Fruit fly (Drosophila melanogaster): ENCODE data around the gene AdamTS-B.

AdamTS-B gene

DNA sequence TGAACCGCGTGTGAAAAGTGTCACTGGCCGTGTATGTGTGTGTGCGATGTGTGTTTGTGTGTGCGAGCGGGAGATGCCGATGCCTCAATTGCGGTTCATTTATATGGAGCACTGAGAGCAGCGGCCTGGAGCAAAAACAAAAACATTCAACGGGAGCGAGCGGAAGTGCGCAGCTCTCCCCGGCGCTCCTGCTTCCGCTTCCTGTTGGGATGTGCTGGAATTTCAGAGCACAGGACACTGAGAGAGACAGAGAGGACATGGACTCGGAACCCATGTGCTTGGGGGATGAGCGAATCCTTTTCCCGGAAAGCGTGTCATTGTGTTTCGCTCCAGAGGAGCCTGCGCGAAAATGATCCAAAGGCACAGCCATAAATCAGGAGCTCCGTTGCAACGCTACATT, 34.1 kb upstream of the AdamTS-B start (continued):
- TF ChIP-seq hkb (optimal IDR thresholded peaks at IDR 0.05) (no peak), hkb (GFP tag; IDR thresholded peaks at IDR 0.05) (no peak), HmgD (GFP tag; optimal IDR thresholded peaks at IDR 0.05) (no peak), Ravus (GFP tag; IDR thresholded peaks at IDR 0.05) (no peak), CG17359 (tag; optimal IDR thresholded peaks at IDR 0.05) (peak; percentile 9), Dek (tag; optimal IDR thresholded peaks at IDR 0.05) (no peak), br (optimal IDR thresholded peaks at IDR 0.05) (no peak), CG17385 (GFP tag; optimal IDR thresholded peaks at IDR 0.05) (peak; percentile 41), kni (GFP tag; optimal IDR thresholded peaks at IDR 0.05) (peak; percentile 13), slou (GFP tag; optimal IDR thresholded peaks at IDR 0.05) (no peak), HLHmδ (GFP tag; optimal IDR thresholded peaks at IDR 0.05) (no peak), CG17912 (GFP tag; optimal IDR thresholded peaks at IDR 0.05) (no peak), Abd-B (GFP tag; optimal IDR thresholded peaks at IDR 0.05) (no peak), CTCF (GFP tag; optimal IDR thresholded peaks at IDR 0.05) (no peak), mam (GFP tag; optimal IDR thresholded peaks at IDR 0.05) (no peak), Lim3 (GFP tag; IDR thresholded peaks at IDR 0.05) (no peak), CG11398 (GFP tag; optimal IDR thresholded peaks at IDR 0.05) (no peak), sug (tag; optimal IDR thresholded peaks at IDR 0.05) (no peak), CG2202 (tag; optimal IDR thresholded peaks at IDR 0.05) (no peak), CG3065 (GFP tag; optimal IDR thresholded peaks at IDR 0.05) (no peak), Dip2 (GFP tag; IDR thresholded peaks at IDR 0.05) (no peak), Hey (tag; optimal IDR thresholded peaks at IDR 0.05) (no peak), CG12659 (GFP tag; optimal IDR thresholded peaks at IDR 0.05) (no peak), zfh2 (GFP tag; optimal IDR thresholded peaks at IDR 0.05) (no peak), nerfin-2 (GFP tag; IDR thresholded peaks at IDR 0.05; ENCODE audit: partially characterized antibody) (no peak), dpn (GFP tag; optimal IDR thresholded peaks at IDR 0.05) (no peak), Nf-YB (GFP tag; optimal IDR thresholded peaks at IDR 0.05) (no peak), gsb (GFP tag; IDR thresholded peaks at IDR 0.05) (no peak), Stat92E (GFP tag; optimal IDR thresholded peaks at IDR 0.05) (no peak), Opbp (GFP tag; IDR thresholded peaks at IDR 0.05; ENCODE audit: partially characterized antibody) (no peak), CG17361 (GFP tag; IDR thresholded peaks at IDR 0.05) (no peak), Doc3 (GFP tag; IDR thresholded peaks at IDR 0.05; ENCODE audit: partially characterized antibody) (no peak), kay (GFP tag; optimal IDR thresholded peaks at IDR 0.05) (no peak), CG3838 (GFP tag; optimal IDR thresholded peaks at IDR 0.05) (no peak), CG2199 (GFP tag; IDR thresholded peaks at IDR 0.05) (no peak), CG18599 (GFP tag; optimal IDR thresholded peaks at IDR 0.05) (peak; percentile 76), tio (GFP tag; optimal IDR thresholded peaks at IDR 0.05) (no peak), CG14014 (GFP tag; IDR thresholded peaks at IDR 0.05) (peak; percentile 10; the same call in 1 of the 2 replicates), CG16815 (GFP tag; optimal IDR thresholded peaks at IDR 0.05) (no peak), gce (GFP tag; IDR thresholded peaks at IDR 0.05) (no peak; the same call in 2 of the 3 replicates), dimm (GFP tag; IDR thresholded peaks at IDR 0.05) (no peak), CG17802 (tag; optimal IDR thresholded peaks at IDR 0.05) (no peak), Hand (GFP tag; optimal IDR thresholded peaks at IDR 0.05) (peak; percentile 70), CG1603 (tag; optimal IDR thresholded peaks at IDR 0.05) (no peak), gro (GFP tag; optimal IDR thresholded peaks at IDR 0.05) (no peak), Trl (optimal IDR thresholded peaks at IDR 0.05) (peak in 1 of 2 experiments; percentile 61), Trl (GFP tag; optimal IDR thresholded peaks at IDR 0.05) (no peak), CG31224 (GFP tag; IDR thresholded peaks at IDR 0.05) (no peak), lola (GFP tag; optimal IDR thresholded peaks at IDR 0.05) (no peak), sr (GFP tag; IDR thresholded peaks at IDR 0.05) (no peak), D (optimal IDR thresholded peaks at IDR 0.05) (no peak), D (GFP tag; optimal IDR thresholded peaks at IDR 0.05) (no peak), CG34376 (GFP tag; optimal IDR thresholded peaks at IDR 0.05) (peak; percentile 87)
